Worm (Caenorhabditis elegans): ENCODE data around the gene best-5.

ce11 chrIII:9678819-9679218, 11.2 kb downstream of the best-5 start, which contains the start of gene ugt-60:
- no peak for TF ChIP-seq flt-1 (GFP tag; IDR thresholded peaks at IDR 0.05)
- no peak for TF ChIP-seq F13C5.2 (tag; optimal IDR thresholded peaks at IDR 0.05)
- no peak for TF ChIP-seq ama-1 (optimal IDR thresholded peaks at IDR 0.05)
- TF ChIP-seq ceh-36 (tag; optimal IDR thresholded peaks at IDR 0.05), result no peak
- TF ChIP-seq ets-7 (tag; optimal IDR thresholded peaks at IDR 0.05), result no peak
- TF ChIP-seq tbx-37 (GFP tag; conservative IDR thresholded peaks at IDR 0.05), result no peak
- TF ChIP-seq tbx-11 (GFP tag; IDR thresholded peaks at IDR 0.05), result no peak
- no peak for TF ChIP-seq tra-4 (tag; optimal IDR thresholded peaks at IDR 0.05)
- no peak for TF ChIP-seq hmbx-1 (tag; optimal IDR thresholded peaks at IDR 0.05)
- TF ChIP-seq pes-1 (GFP tag; IDR thresholded peaks at IDR 0.05), result no peak
- TF ChIP-seq hmg-4 (GFP tag; optimal IDR thresholded peaks at IDR 0.05), result no peak
- no peak for TF ChIP-seq B0310.2 (tag; optimal IDR thresholded peaks at IDR 0.05)
- no peak for TF ChIP-seq hnd-1 (tag; optimal IDR thresholded peaks at IDR 0.05)

Data from whole organism, early embryonic.